Fruit fly (Drosophila melanogaster): ENCODE measurements around the gene CG1136.

The CG1136 gene

dm6 chr3L:4096546-4096945, 50.1 kb downstream of the CG1136 start:
- TF ChIP-seq kay (GFP tag; ENCODE audit: borderline replicate concordance) (no peak), tj (GFP tag; optimal IDR thresholded peaks at IDR 0.05) (no peak), cnc (optimal IDR thresholded peaks at IDR 0.05) (no peak), CG5204 (GFP tag; optimal IDR thresholded peaks at IDR 0.05) (no peak), CG7101 (tag; optimal IDR thresholded peaks at IDR 0.05) (no peak), Hr96 (GFP tag; optimal IDR thresholded peaks at IDR 0.05) (no peak), CG14711 (tag; optimal IDR thresholded peaks at IDR 0.05) (no peak), CG7045 (GFP tag; optimal IDR thresholded peaks at IDR 0.05) (no peak), pad (GFP tag; optimal IDR thresholded peaks at IDR 0.05) (no peak), ovo (GFP tag; optimal IDR thresholded peaks at IDR 0.05) (no peak), Crg-1 (GFP tag; optimal IDR thresholded peaks at IDR 0.05) (no peak), CG11617 (GFP tag; optimal IDR thresholded peaks at IDR 0.05) (no peak), CG1620 (GFP tag; optimal IDR thresholded peaks at IDR 0.05) (no peak), Clk (GFP tag; optimal IDR thresholded peaks at IDR 0.05) (no peak)

- TF ChIP-seq cic (GFP tag; optimal IDR thresholded peaks at IDR 0.05) (peak; percentile 92), Mnt (GFP tag; optimal IDR thresholded peaks at IDR 0.05) (no peak), kay (GFP tag; ENCODE audit: borderline replicate concordance) (no peak)
Measured at dm6 chr3L:4099194-4099593, 52.8 kb downstream of the CG1136 start.

dm6 chr3L:4102496-4103257, 56.3 kb downstream of the CG1136 start, which contains the start of gene CG14995:
TSS of gene CG14995 (minus strand) at chr3L:4103256.
- TF ChIP-seq CG1620 (GFP tag; optimal IDR thresholded peaks at IDR 0.05) (no peak), ovo (GFP tag; optimal IDR thresholded peaks at IDR 0.05) (peak; percentile 38), CG7045 (GFP tag; optimal IDR thresholded peaks at IDR 0.05) (no peak), CG5204 (GFP tag; optimal IDR thresholded peaks at IDR 0.05) (no peak), CG7101 (tag; optimal IDR thresholded peaks at IDR 0.05) (peak; percentile 39), CG11617 (GFP tag; optimal IDR thresholded peaks at IDR 0.05) (no peak), bab1 (GFP tag; optimal IDR thresholded peaks at IDR 0.05) (peak; percentile 67), cic (GFP tag; optimal IDR thresholded peaks at IDR 0.05) (peak; percentile 98), kay (GFP tag; ENCODE audit: borderline replicate concordance) (peak; percentile 93), cnc (optimal IDR thresholded peaks at IDR 0.05) (no peak), Crg-1 (GFP tag; optimal IDR thresholded peaks at IDR 0.05) (no peak), toe (GFP tag; optimal IDR thresholded peaks at IDR 0.05) (peak; percentile 25), Mnt (GFP tag; optimal IDR thresholded peaks at IDR 0.05) (peak; percentile 94), tj (GFP tag; optimal IDR thresholded peaks at IDR 0.05) (peak; percentile 41), CG33017 (tag; optimal IDR thresholded peaks at IDR 0.05) (peak; percentile 39), CG12768 (GFP tag; optimal IDR thresholded peaks at IDR 0.05) (peak; percentile 33), CG14711 (tag; optimal IDR thresholded peaks at IDR 0.05) (peak; percentile 33), Clk (GFP tag; optimal IDR thresholded peaks at IDR 0.05) (peak; percentile 25), Hr96 (GFP tag; optimal IDR thresholded peaks at IDR 0.05) (peak; percentile 11), pad (GFP tag; optimal IDR thresholded peaks at IDR 0.05) (peak; percentile 36)

DNA sequence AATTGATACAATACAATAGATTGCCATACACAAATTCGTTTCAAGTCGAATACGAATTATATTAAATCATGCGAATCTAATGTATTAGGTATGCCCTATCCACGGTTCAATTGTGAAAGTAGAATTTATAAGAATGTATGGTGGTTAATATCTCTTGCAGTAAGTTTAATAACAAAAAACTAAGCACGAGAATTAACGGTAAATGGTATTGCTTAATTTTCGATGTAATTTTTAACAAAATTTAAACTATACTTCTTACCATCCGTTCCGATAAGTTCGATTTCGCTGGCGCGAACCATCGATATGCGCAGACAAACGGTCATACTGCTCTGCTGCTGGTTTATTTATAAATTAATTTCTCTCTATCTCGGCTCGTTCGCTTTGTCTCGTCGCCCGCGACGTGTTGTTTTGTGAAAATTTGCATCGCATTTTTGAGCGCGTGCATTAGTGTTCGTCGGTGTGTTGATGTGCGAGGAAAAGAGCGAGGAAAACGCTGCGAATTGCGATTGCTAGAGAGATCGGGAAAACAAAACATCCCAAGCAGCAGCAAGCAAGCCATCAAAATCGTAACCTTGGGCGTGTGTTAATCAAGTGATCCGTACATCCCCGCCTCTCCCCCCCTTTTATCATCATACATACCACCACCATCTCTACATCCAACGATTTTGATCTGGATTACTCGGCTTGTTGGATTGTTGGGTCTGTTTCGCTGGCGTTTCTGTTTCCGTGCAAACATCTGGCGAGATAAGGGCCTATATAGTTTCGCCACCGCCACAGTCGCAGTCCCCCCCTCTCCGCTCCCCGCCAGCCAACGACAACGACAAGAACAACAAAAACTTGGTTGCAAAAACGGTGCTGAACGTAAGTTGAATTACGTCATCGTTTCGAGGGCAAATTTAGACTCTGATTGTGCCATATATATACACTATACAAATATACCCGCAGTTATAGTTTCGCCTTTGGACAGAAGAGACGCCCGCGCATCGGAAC, 57.2 kb downstream of the CG1136 start, which contains the start of gene Fit1:
Fit1 (plus strand) TSS at position 307 of the 990 bp plus-strand sequence.
- peak; percentile 37 for TF ChIP-seq pad (GFP tag; optimal IDR thresholded peaks at IDR 0.05)
- TF ChIP-seq Mnt (GFP tag; optimal IDR thresholded peaks at IDR 0.05), result peak; percentile 76
- TF ChIP-seq toe (GFP tag; optimal IDR thresholded peaks at IDR 0.05), result no peak
- TF ChIP-seq CG14711 (tag; optimal IDR thresholded peaks at IDR 0.05), result no peak
- peak; percentile 47 for TF ChIP-seq Crg-1 (GFP tag; optimal IDR thresholded peaks at IDR 0.05)
- peak; percentile 95 for TF ChIP-seq cic (GFP tag; optimal IDR thresholded peaks at IDR 0.05)
- no peak for TF ChIP-seq cnc (optimal IDR thresholded peaks at IDR 0.05)
- no peak for TF ChIP-seq bab1 (GFP tag; optimal IDR thresholded peaks at IDR 0.05)
- TF ChIP-seq tj (GFP tag; optimal IDR thresholded peaks at IDR 0.05), result peak; percentile 43
- peak; percentile 60 for TF ChIP-seq CG11617 (GFP tag; optimal IDR thresholded peaks at IDR 0.05)
- peak; percentile 21 for TF ChIP-seq CG7045 (GFP tag; optimal IDR thresholded peaks at IDR 0.05)
- peak; percentile 51 for TF ChIP-seq ovo (GFP tag; optimal IDR thresholded peaks at IDR 0.05)
- TF ChIP-seq Clk (GFP tag; optimal IDR thresholded peaks at IDR 0.05), result no peak
- peak; percentile 69 for TF ChIP-seq kay (GFP tag; ENCODE audit: borderline replicate concordance)
- peak; percentile 22 for TF ChIP-seq Hr96 (GFP tag; optimal IDR thresholded peaks at IDR 0.05)
- no peak for TF ChIP-seq CG7101 (tag; optimal IDR thresholded peaks at IDR 0.05)
- TF ChIP-seq CG1620 (GFP tag; optimal IDR thresholded peaks at IDR 0.05), result no peak
- no peak for TF ChIP-seq CG5204 (GFP tag; optimal IDR thresholded peaks at IDR 0.05)
- no peak for TF ChIP-seq CG33017 (tag; optimal IDR thresholded peaks at IDR 0.05)
- TF ChIP-seq CG12768 (GFP tag; optimal IDR thresholded peaks at IDR 0.05), result peak; percentile 85

DNA sequence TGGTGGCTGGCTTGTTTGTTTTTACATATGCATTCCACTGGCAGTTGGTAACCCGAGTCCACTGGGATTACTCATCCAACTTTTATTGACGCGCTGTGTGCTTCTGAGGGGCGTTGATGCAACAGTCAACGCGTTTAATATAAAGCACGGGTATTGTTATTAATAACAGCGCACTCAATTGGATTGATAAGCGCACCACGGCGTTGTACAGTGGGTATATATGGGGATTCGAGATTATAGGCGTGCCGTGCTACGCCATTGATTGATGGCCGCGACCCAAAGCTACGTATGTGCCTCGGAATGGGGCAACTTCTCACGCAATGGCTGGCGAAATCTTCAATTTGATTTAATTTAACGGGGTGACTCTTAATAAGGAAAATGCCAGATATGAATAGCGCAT, 60.7 kb downstream of the CG1136 start:
- TF ChIP-seq kay (GFP tag; ENCODE audit: borderline replicate concordance) (peak; percentile 94), CG14711 (tag; optimal IDR thresholded peaks at IDR 0.05) (no peak), Clk (GFP tag; optimal IDR thresholded peaks at IDR 0.05) (no peak), CG12768 (GFP tag; optimal IDR thresholded peaks at IDR 0.05) (peak; percentile 35), CG7045 (GFP tag; optimal IDR thresholded peaks at IDR 0.05) (no peak), CG33017 (tag; optimal IDR thresholded peaks at IDR 0.05) (no peak), cnc (optimal IDR thresholded peaks at IDR 0.05) (no peak), CG1620 (GFP tag; optimal IDR thresholded peaks at IDR 0.05) (no peak), Hr96 (GFP tag; optimal IDR thresholded peaks at IDR 0.05) (no peak), tj (GFP tag; optimal IDR thresholded peaks at IDR 0.05) (no peak), Crg-1 (GFP tag; optimal IDR thresholded peaks at IDR 0.05) (no peak), cic (GFP tag; optimal IDR thresholded peaks at IDR 0.05) (peak; percentile 72), ovo (GFP tag; optimal IDR thresholded peaks at IDR 0.05) (no peak), pad (GFP tag; optimal IDR thresholded peaks at IDR 0.05) (no peak), Mnt (GFP tag; optimal IDR thresholded peaks at IDR 0.05) (no peak), CG7101 (tag; optimal IDR thresholded peaks at IDR 0.05) (no peak), toe (GFP tag; optimal IDR thresholded peaks at IDR 0.05) (no peak)

Measured in whole organism, adult.